Worm (Caenorhabditis elegans) whole organism, young adult: Measurements from ENCODE around the gene sft-1.

Experiments
- B0261.1 ChIP-seq: sonication (generic microtip); optimal IDR thresholded peaks from 2 replicates; lab custom pipeline; 2016; ENCODE audit warnings: mild to moderate bottlenecking, missing genetic modification characterization, moderate library complexity, missing compliant biosample characterization
- D2030.7 ChIP-seq: fragments of 200-800 bp; sonication (Bioruptor generic); IDR thresholded peaks from 2 replicates; pipeline ENCODE4 v1.3.6; 2022; ENCODE audit warnings: missing genetic modification reagents, missing genetic modification characterization, missing compliant biosample characterization
- F22D6.2 ChIP-seq: sonication (generic microtip); optimal IDR thresholded peaks from 2 replicates; lab custom pipeline; 2016; ENCODE audit warnings: mild to moderate bottlenecking, missing genetic modification characterization, missing compliant biosample characterization
- F23B12.7 ChIP-seq: sonication (generic microtip); optimal IDR thresholded peaks from 2 replicates; lab custom pipeline; 2017; ENCODE audit warnings: missing genetic modification characterization, mild to moderate bottlenecking, missing compliant biosample characterization, antibody characterized with exemption, moderate library complexity; ENCODE audit not compliant: insufficient read depth
- F33H1.4 ChIP-seq: fragments of 200-800 bp; sonication (Bioruptor generic); IDR thresholded peaks from 2 replicates; pipeline ENCODE4 v1.3.6; 2022; ENCODE audit warnings: missing genetic modification reagents, missing genetic modification characterization, missing compliant biosample characterization
- F57A8.1 ChIP-seq: fragments of 200-800 bp; sonication (Bioruptor generic); optimal IDR thresholded peaks from 2 replicates; lab custom pipeline; 2018; ENCODE audit warnings: mild to moderate bottlenecking, missing genetic modification characterization, moderate library complexity, missing compliant biosample characterization
- T07F8.4 ChIP-seq: sonication (generic microtip); optimal IDR thresholded peaks from 2 replicates; lab custom pipeline; 2016; ENCODE audit warnings: mild to moderate bottlenecking, missing genetic modification characterization, moderate library complexity, missing compliant biosample characterization
- Y67H2A.10 ChIP-seq: fragments of 200-800 bp; sonication (Bioruptor generic); conservative IDR thresholded peaks from 2 replicates; pipeline ENCODE4 v1.3.6; 2022; ENCODE audit warnings: missing genetic modification reagents, missing genetic modification characterization, missing compliant biosample characterization
- ZK185.1 ChIP-seq: sonication (generic microtip); optimal IDR thresholded peaks from 2 replicates; lab custom pipeline; 2016; ENCODE audit warnings: mild to moderate bottlenecking, missing genetic modification characterization, missing compliant biosample characterization; ENCODE audit not compliant: poor library complexity, severe bottlenecking
- cebp-1 ChIP-seq, 2 experiments: fragments of 200-800 bp in 1 of 2; sonication (Bioruptor generic) in 1 of 2; sonication (generic microtip) in 1 of 2; IDR thresholded peaks in 1 of 2; optimal IDR thresholded peaks in 1 of 2; 2 replicates each; pipeline versions ENCODE4 v1.3.6 to Lab custom; 2017 to 2022; ENCODE audit warnings: missing compliant biosample characterization in 2 of 2, missing genetic modification characterization in 2 of 2, mild to moderate bottlenecking in 1 of 2, missing genetic modification reagents in 1 of 2, moderate library complexity in 1 of 2
- ceh-27 ChIP-seq: fragments of 200-800 bp; sonication (Bioruptor generic); optimal IDR thresholded peaks from 2 replicates; lab custom pipeline; 2018; ENCODE audit warnings: mild to moderate bottlenecking, missing genetic modification characterization, moderate library complexity, missing compliant biosample characterization
- dpl-1 ChIP-seq: fragments of 150-350 bp; optimal IDR thresholded peaks from 2 replicates; lab custom pipeline; 2014; ENCODE audit warnings: missing biosample characterization, missing genetic modification reagents, missing genetic modification characterization
- him-1 ChIP-seq: sonication (generic microtip); optimal IDR thresholded peaks from 2 replicates; lab custom pipeline; 2016; ENCODE audit warnings: missing genotype, missing genetic modification reagents, missing genetic modification characterization, missing compliant biosample characterization
- hlh-26 ChIP-seq: fragments of 200-800 bp; sonication (Bioruptor generic); conservative IDR thresholded peaks from 2 replicates; pipeline ENCODE4 v1.3.6; 2022; ENCODE audit warnings: missing genetic modification reagents, missing genetic modification characterization, missing compliant biosample characterization
- hrde-1 ChIP-seq: sonication (generic microtip); optimal IDR thresholded peaks from 2 replicates; lab custom pipeline; 2016; ENCODE audit warnings: missing genetic modification characterization, mild to moderate bottlenecking, missing compliant biosample characterization, moderate library complexity, missing genotype, missing genetic modification reagents, borderline replicate concordance
- madf-3 ChIP-seq: fragments of 200-800 bp; sonication (Bioruptor generic); IDR thresholded peaks from 2 replicates; pipeline ENCODE4 v1.3.6; 2022; ENCODE audit warnings: missing genetic modification reagents, missing genetic modification characterization, missing compliant biosample characterization
- mel-28 ChIP-seq: sonication (generic microtip); optimal IDR thresholded peaks from 2 replicates; lab custom pipeline; 2016; ENCODE audit warnings: borderline replicate concordance, mild to moderate bottlenecking, missing genetic modification characterization, missing compliant biosample characterization
- nfyb-1 ChIP-seq: fragments of 200-800 bp; sonication (Bioruptor generic); IDR thresholded peaks from 2 replicates; pipeline ENCODE4 v1.3.6; 2022; ENCODE audit warnings: missing genetic modification reagents, missing genetic modification characterization, missing compliant biosample characterization
- nhr-80 ChIP-seq: sonication (generic microtip); optimal IDR thresholded peaks from 2 replicates; lab custom pipeline; 2016; ENCODE audit warnings: missing genetic modification characterization, missing compliant biosample characterization
- pbrm-1 ChIP-seq: fragments of 200-800 bp; sonication (Bioruptor generic); IDR thresholded peaks from 2 replicates; pipeline ENCODE4 v1.3.6; 2022; ENCODE audit warnings: missing genetic modification reagents, missing genetic modification characterization, missing compliant biosample characterization
- rec-8 ChIP-seq, 2 experiments: sonication (generic microtip); optimal IDR thresholded peaks; 2 replicates each; lab custom pipeline; 2016; ENCODE audit warnings: mild to moderate bottlenecking in 2 of 2, missing genetic modification characterization in 2 of 2, missing genetic modification reagents in 2 of 2, missing genotype in 2 of 2, missing biosample characterization in 1 of 2, missing compliant biosample characterization in 1 of 2, moderate library complexity in 1 of 2
- repo-1 ChIP-seq: sonication (generic microtip); optimal IDR thresholded peaks from 2 replicates; lab custom pipeline; 2017; ENCODE audit warnings: mild to moderate bottlenecking, missing genetic modification characterization, missing compliant biosample characterization
- rpc-1 ChIP-seq, 2 experiments: fragments of 150-350 bp in 1 of 2; sonication (generic microtip) in 1 of 2; optimal IDR thresholded peaks; 2 replicates each; lab custom pipeline; 2014 to 2018; ENCODE audit warnings: missing biosample characterization in 1 of 2, missing genetic modification characterization in 1 of 2, missing genetic modification reagents in 1 of 2, missing genotype in 1 of 2
- snpc-1.3 ChIP-seq: sonication (generic microtip); optimal IDR thresholded peaks from 2 replicates; lab custom pipeline; 2017; ENCODE audit warnings: missing genetic modification characterization, mild to moderate bottlenecking, missing compliant biosample characterization, antibody characterized with exemption, moderate library complexity, missing genotype, missing genetic modification reagents; ENCODE audit not compliant: insufficient read depth
- snpc-3.4 ChIP-seq: sonication (generic microtip); optimal IDR thresholded peaks from 2 replicates; lab custom pipeline; 2017; ENCODE audit warnings: missing genetic modification characterization, mild to moderate bottlenecking, missing compliant biosample characterization, antibody characterized with exemption, moderate library complexity, missing genotype, missing genetic modification reagents
- somi-1 ChIP-seq: fragments of 200-800 bp; sonication (Bioruptor generic); optimal IDR thresholded peaks from 2 replicates; lab custom pipeline; 2018; ENCODE audit warnings: mild to moderate bottlenecking, missing genetic modification characterization, missing compliant biosample characterization
- tbp1 ChIP-seq: fragments of 200-800 bp; sonication (Bioruptor generic); optimal IDR thresholded peaks from 2 replicates; lab custom pipeline; 2018; ENCODE audit warnings: mild to moderate bottlenecking, missing genetic modification characterization, missing compliant biosample characterization

sft-1 gene

ce11 chrIII:3100593-3101270 lies 14.3 kb downstream of the sft-1 start:
- TF ChIP-seq rpc-1 (optimal IDR thresholded peaks at IDR 0.05; lab: Kevin White, UChicago) (peak; percentile 30), rpc-1 (tag; optimal IDR thresholded peaks at IDR 0.05; lab: Kevin White, UChicago) (peak; percentile 51), B0261.1 (tag; lab: Kevin White, UChicago) (peak; percentile 44), hrde-1 (no peak), F23B12.7 (no peak), F33H1.4 (0 out of 2 replicates have a peak, but pooled peaks have one; percentile 9), tbp1 (GFP tag; lab: Kevin White, UChicago) (peak; percentile 72), him-1 (tag; lab: Kevin White, UChicago) (peak; percentile 66)

ce11 chrIII:3103905-3104360 lies 17.5 kb downstream of the sft-1 start, which contains the start of gene Y53G8B.2:
Gene Y53G8B.2 (minus strand): TSS chrIII:3103955.
- TF ChIP-seq B0261.1 (tag; lab: Kevin White, UChicago) (peak; percentile 16), F57A8.1 (GFP tag; lab: Kevin White, UChicago) (no peak), tbp1 (GFP tag; lab: Kevin White, UChicago) (peak; percentile 62), cebp-1 (GFP tag; IDR thresholded peaks at IDR 0.05; lab: Robert Waterston, UW) (no peak), cebp-1 (tag; optimal IDR thresholded peaks at IDR 0.05; lab: Kevin White, UChicago) (no peak), pbrm-1 (0 out of 2 replicates have a peak, but pooled peaks have one; percentile 34), rpc-1 (optimal IDR thresholded peaks at IDR 0.05; lab: Kevin White, UChicago) (no peak), rpc-1 (tag; optimal IDR thresholded peaks at IDR 0.05; lab: Kevin White, UChicago) (peak; percentile 54)

DNA sequence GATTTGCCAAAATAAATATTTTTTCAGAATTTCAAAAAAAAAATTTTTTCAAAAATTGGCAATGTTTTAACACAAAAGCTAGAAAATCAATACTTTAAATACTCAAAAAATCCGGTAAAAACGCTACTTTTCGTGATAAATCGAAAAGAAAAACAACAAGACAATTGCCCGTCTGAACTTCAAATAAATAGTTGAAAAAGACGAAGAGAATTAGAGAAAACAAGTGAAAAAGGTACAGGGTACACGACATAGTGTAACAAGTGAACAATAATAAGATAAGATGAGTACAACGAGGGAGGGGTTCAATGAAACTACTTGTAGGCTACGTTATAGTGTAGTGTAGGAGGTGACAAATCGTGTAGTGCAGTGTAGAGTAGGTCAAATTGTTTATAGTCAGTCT lies 18.1 kb downstream of the sft-1 start:
- TF ChIP-seq F22D6.2 (tag; lab: Kevin White, UChicago) (no peak), nfyb-1 (GFP tag; lab: Robert Waterston, UW) (no peak)

- TF ChIP-seq D2030.7 (GFP tag; lab: Robert Waterston, UW) (no peak), B0261.1 (tag; lab: Kevin White, UChicago) (peak; percentile 36), rpc-1 (optimal IDR thresholded peaks at IDR 0.05; lab: Kevin White, UChicago) (peak; percentile 22), rpc-1 (tag; optimal IDR thresholded peaks at IDR 0.05; lab: Kevin White, UChicago) (peak; percentile 60), tbp1 (GFP tag; lab: Kevin White, UChicago) (peak; percentile 75), snpc-1.3 (no peak)
- TF ChIP-seq, all 124 proteins: peak for 3
These were observed 18.7 kb downstream of the sft-1 start for ce11 chrIII:3105212-3105611.

ce11 chrIII:3106301-3106700 lies 19.8 kb downstream of the sft-1 start:
- peak; percentile 28 for TF ChIP-seq rpc-1 (optimal IDR thresholded peaks at IDR 0.05; lab: Kevin White, UChicago)
- TF ChIP-seq rpc-1 (tag; optimal IDR thresholded peaks at IDR 0.05; lab: Kevin White, UChicago) = peak; percentile 63
- TF ChIP-seq tbp1 (GFP tag; lab: Kevin White, UChicago) = peak; percentile 78
- no peak for TF ChIP-seq rec-8 (tag; optimal IDR thresholded peaks at IDR 0.05; lab: Kevin White, UChicago)
- no peak for TF ChIP-seq T07F8.4 (tag; lab: Kevin White, UChicago)
- TF ChIP-seq repo-1 (tag; lab: Kevin White, UChicago) = no peak
- no peak for TF ChIP-seq nhr-80 (tag; lab: Kevin White, UChicago)
- no peak for TF ChIP-seq ZK185.1 (tag; lab: Kevin White, UChicago)
- TF ChIP-seq Y67H2A.10 (GFP tag; lab: Robert Waterston, UW) = no peak
- no peak for TF ChIP-seq somi-1 (GFP tag; lab: Kevin White, UChicago)
- TF ChIP-seq hlh-26 (GFP tag; lab: Robert Waterston, UW) = no peak
- TF ChIP-seq snpc-3.4 = no peak
- no peak for TF ChIP-seq mel-28 (tag; lab: Kevin White, UChicago)
- no peak for TF ChIP-seq dpl-1 (GFP tag; lab: Kevin White, UChicago)
- no peak for TF ChIP-seq madf-3 (GFP tag; lab: Robert Waterston, UW)
- peak; percentile 47 for TF ChIP-seq B0261.1 (tag; lab: Kevin White, UChicago)
- TF ChIP-seq ceh-27 = no peak
- no peak for TF ChIP-seq F23B12.7
